Fruit fly (Drosophila melanogaster) whole organism, embryonic: ENCODE data around the gene mus302.

Experiments used
- Abd-B ChIP-seq: fragments of 200-800 bp; sonication (Bioruptor generic); optimal IDR thresholded peaks from 2 replicates; lab custom pipeline; 2018; ENCODE audit warnings: missing biosample characterization, mild to moderate bottlenecking, missing genetic modification characterization, moderate library complexity
- Aef1 ChIP-seq: fragments of 200-800 bp; sonication (Bioruptor generic); IDR thresholded peaks from 3 replicates; pipeline ENCODE4 v1.3.6; 2022; ENCODE audit warnings: missing biosample characterization, missing genetic modification characterization
- Atf-2 ChIP-seq: fragments of 200-800 bp; sonication (Bioruptor generic); optimal IDR thresholded peaks from 2 replicates; lab custom pipeline; 2016; ENCODE audit warnings: missing biosample characterization, missing genetic modification characterization
- CG11085 ChIP-seq: fragments of 200-800 bp; sonication (Bioruptor generic); IDR thresholded peaks from 2 replicates; pipeline ENCODE4 v1.3.6; 2022; ENCODE audit warnings: missing biosample characterization, missing genetic modification characterization
- CG11398 ChIP-seq: fragments of 200-800 bp; sonication (Bioruptor generic); optimal IDR thresholded peaks from 2 replicates; lab custom pipeline; 2016; ENCODE audit warnings: missing biosample characterization, missing genetic modification characterization
- CG13296 ChIP-seq: fragments of 200-800 bp; sonication (Bioruptor generic); optimal IDR thresholded peaks from 3 replicates; lab custom pipeline; 2018; ENCODE audit warnings: missing biosample characterization, mild to moderate bottlenecking, missing genetic modification characterization
- CG15269 ChIP-seq: fragments of 200-800 bp; sonication (Bioruptor generic); optimal IDR thresholded peaks from 2 replicates; lab custom pipeline; 2018; ENCODE audit warnings: missing biosample characterization, mild to moderate bottlenecking, missing genetic modification characterization, moderate library complexity
- CG17359 ChIP-seq: fragments of 200-800 bp; sonication (Bioruptor generic); optimal IDR thresholded peaks from 3 replicates; lab custom pipeline; 2018; ENCODE audit warnings: missing biosample characterization, mild to moderate bottlenecking, missing genetic modification characterization, moderate library complexity
- CG18599 ChIP-seq: fragments of 200-800 bp; sonication (Bioruptor generic); optimal IDR thresholded peaks from 3 replicates; lab custom pipeline; 2017; ENCODE audit warnings: missing biosample characterization, missing genetic modification characterization, mild to moderate bottlenecking, moderate library complexity, missing genetic modification reagents
- CG2678 ChIP-seq: fragments of 200-800 bp; sonication (Bioruptor generic); optimal IDR thresholded peaks from 3 replicates; lab custom pipeline; 2019; ENCODE audit warnings: missing biosample characterization, mild to moderate bottlenecking, missing genetic modification characterization, moderate library complexity
- CG2712 ChIP-seq: fragments of 200-800 bp; optimal IDR thresholded peaks from 3 replicates; lab custom pipeline; 2019; ENCODE audit warnings: missing biosample characterization, mild to moderate bottlenecking, missing genetic modification characterization, moderate library complexity
- CG31441 ChIP-seq: fragments of 200-800 bp; sonication (Bioruptor generic); IDR thresholded peaks from 2 replicates; pipeline ENCODE4 v1.3.6; 2022; ENCODE audit warnings: missing biosample characterization, missing genetic modification characterization
- CG3995 ChIP-seq: fragments of 200-800 bp; sonication (Bioruptor generic); optimal IDR thresholded peaks from 3 replicates; lab custom pipeline; 2016; ENCODE audit warnings: missing biosample characterization, missing genetic modification characterization
- CG4282 ChIP-seq: fragments of 200-800 bp; sonication (Bioruptor generic); optimal IDR thresholded peaks from 2 replicates; lab custom pipeline; 2016; ENCODE audit warnings: missing biosample characterization, missing genetic modification characterization
- CG4730 ChIP-seq: fragments of 200-800 bp; sonication (Bioruptor generic); IDR thresholded peaks from 2 replicates; pipeline ENCODE4 v1.3.6; 2022; ENCODE audit warnings: missing biosample characterization, missing genetic modification characterization
- CG6272 ChIP-seq: fragments of 200-800 bp; sonication (Bioruptor generic); IDR thresholded peaks from 2 replicates; pipeline ENCODE4 v1.3.6; 2022; ENCODE audit warnings: missing biosample characterization, missing genetic modification characterization
- CG7271 ChIP-seq: fragments of 200-800 bp; sonication (Bioruptor generic); optimal IDR thresholded peaks from 2 replicates; lab custom pipeline; 2018; ENCODE audit warnings: missing biosample characterization, mild to moderate bottlenecking, missing genetic modification characterization, moderate library complexity
- D ChIP-seq, 2 experiments: fragments of 200-800 bp in 1 of 2; fragments of >200 bp in 1 of 2; sonication (Bioruptor generic) in 1 of 2; optimal IDR thresholded peaks; 2 replicates in 1 of 2; 3 replicates in 1 of 2; lab custom pipeline; 2017; ENCODE audit warnings: mild to moderate bottlenecking in 1 of 2, missing biosample characterization in 1 of 2, missing genetic modification characterization in 1 of 2, missing genetic modification reagents in 1 of 2
- Dbx ChIP-seq: fragments of 200-800 bp; sonication (Bioruptor generic); IDR thresholded peaks from 3 replicates; pipeline ENCODE4 v1.3.6; 2022; ENCODE audit warnings: missing biosample characterization, missing genetic modification characterization
- Doc3 ChIP-seq: fragments of 200-800 bp; sonication (Bioruptor generic); IDR thresholded peaks from 3 replicates; pipeline ENCODE4 v1.3.6; 2022; ENCODE audit warnings: missing biosample characterization, missing genetic modification characterization; ENCODE audit not compliant: partially characterized antibody
- Elba2 ChIP-seq: fragments of 200-800 bp; sonication (Bioruptor generic); optimal IDR thresholded peaks from 3 replicates; lab custom pipeline; 2016; ENCODE audit warnings: missing biosample characterization, missing genetic modification characterization
- HLH3B ChIP-seq: fragments of 200-800 bp; sonication (Bioruptor generic); IDR thresholded peaks from 2 replicates; pipeline ENCODE4 v1.3.6; 2022; ENCODE audit warnings: missing biosample characterization, missing genetic modification characterization
- HLHmδ ChIP-seq: fragments of 200-800 bp; sonication (Bioruptor generic); optimal IDR thresholded peaks from 2 replicates; lab custom pipeline; 2018; ENCODE audit warnings: missing biosample characterization, mild to moderate bottlenecking, missing genetic modification characterization, moderate library complexity
- Hey ChIP-seq: fragments of 200-800 bp; sonication (Bioruptor generic); optimal IDR thresholded peaks from 3 replicates; lab custom pipeline; 2018; ENCODE audit warnings: missing biosample characterization, mild to moderate bottlenecking, missing genetic modification characterization
- Lhr ChIP-seq: fragments of 200-800 bp; sonication (Bioruptor generic); optimal IDR thresholded peaks from 3 replicates; lab custom pipeline; 2017; ENCODE audit warnings: mild to moderate bottlenecking, missing biosample characterization, missing genetic modification reagents, missing genetic modification characterization
- Lpt ChIP-seq: fragments of >200 bp; optimal IDR thresholded peaks from 2 replicates; lab custom pipeline; 2018; ENCODE audit warnings: missing biosample characterization, missing genetic modification characterization
- PHDP ChIP-seq: fragments of 200-800 bp; sonication (Bioruptor generic); optimal IDR thresholded peaks from 3 replicates; lab custom pipeline; 2018; ENCODE audit warnings: missing biosample characterization, mild to moderate bottlenecking, missing genetic modification characterization, moderate library complexity
- Six4 ChIP-seq: fragments of 200-800 bp; sonication (Bioruptor generic); optimal IDR thresholded peaks from 2 replicates; lab custom pipeline; 2016; ENCODE audit warnings: missing biosample characterization, missing genetic modification characterization
- Trl ChIP-seq, 3 experiments: fragments of >200 bp in 2 of 3; fragments of 200-800 bp in 1 of 3; sonication (Bioruptor generic) in 1 of 3; optimal IDR thresholded peaks; 2 replicates in 1 of 3; 3 replicates in 2 of 3; lab custom pipeline; 2016 to 2017; ENCODE audit warnings: missing biosample characterization in 1 of 3, missing genetic modification characterization in 1 of 3
- Usf ChIP-seq: fragments of 200-800 bp; sonication (Bioruptor generic); optimal IDR thresholded peaks from 2 replicates; lab custom pipeline; 2017; ENCODE audit warnings: missing genotype, missing biosample characterization, missing genetic modification characterization
- Xbp1 ChIP-seq: fragments of 200-800 bp; sonication (Bioruptor generic); optimal IDR thresholded peaks from 3 replicates; lab custom pipeline; 2016; ENCODE audit warnings: missing biosample characterization, mild to moderate bottlenecking, missing genetic modification characterization
- bab2 ChIP-seq: fragments of 200-800 bp; sonication (Bioruptor generic); optimal IDR thresholded peaks from 2 replicates; lab custom pipeline; 2016; ENCODE audit warnings: missing biosample characterization, missing genetic modification characterization
- cato ChIP-seq: fragments of 200-800 bp; sonication (Bioruptor generic); optimal IDR thresholded peaks from 2 replicates; lab custom pipeline; 2016; ENCODE audit warnings: missing biosample characterization, missing genetic modification characterization, borderline replicate concordance
- chm ChIP-seq: fragments of 200-800 bp; sonication (Bioruptor generic); IDR thresholded peaks from 2 replicates; pipeline ENCODE4 v1.3.6; 2022; ENCODE audit warnings: missing biosample characterization, missing genetic modification characterization
- dmrt99B ChIP-seq: fragments of 200-800 bp; sonication (Bioruptor generic); optimal IDR thresholded peaks from 2 replicates; lab custom pipeline; 2018; ENCODE audit warnings: missing biosample characterization, mild to moderate bottlenecking, missing genetic modification characterization, moderate library complexity
- fd96Cb ChIP-seq: fragments of 200-800 bp; sonication (Bioruptor generic); optimal IDR thresholded peaks from 2 replicates; lab custom pipeline; 2018; ENCODE audit warnings: missing biosample characterization, mild to moderate bottlenecking, missing genetic modification characterization, moderate library complexity
- grau ChIP-seq: fragments of 200-800 bp; optimal IDR thresholded peaks from 3 replicates; lab custom pipeline; 2019; ENCODE audit warnings: missing biosample characterization, mild to moderate bottlenecking, missing genetic modification characterization, moderate library complexity
- hkb ChIP-seq, 2 experiments: fragments of 200-800 bp in 1 of 2; fragments of >200 bp in 1 of 2; sonication (Bioruptor generic) in 1 of 2; IDR thresholded peaks in 1 of 2; optimal IDR thresholded peaks in 1 of 2; 2 replicates each; pipeline versions ENCODE4 v1.3.6 to Lab custom; 2017 to 2022; ENCODE audit warnings: missing biosample characterization in 1 of 2, missing genetic modification characterization in 1 of 2
- oc ChIP-seq: fragments of 200-800 bp; sonication (Bioruptor generic); optimal IDR thresholded peaks from 2 replicates; lab custom pipeline; 2018; ENCODE audit warnings: missing biosample characterization, mild to moderate bottlenecking, missing genetic modification characterization, moderate library complexity
- pb ChIP-seq: fragments of 200-800 bp; sonication (Bioruptor generic); optimal IDR thresholded peaks from 3 replicates; lab custom pipeline; 2016; ENCODE audit warnings: missing biosample characterization, missing genetic modification characterization
- phol ChIP-seq: fragments of 200-800 bp; sonication (Bioruptor generic); optimal IDR thresholded peaks from 3 replicates; lab custom pipeline; 2018; ENCODE audit warnings: missing biosample characterization, mild to moderate bottlenecking, missing genetic modification characterization, moderate library complexity
- pros ChIP-seq: fragments of 200-800 bp; sonication (Bioruptor generic); optimal IDR thresholded peaks from 3 replicates; lab custom pipeline; 2019; ENCODE audit warnings: missing biosample characterization, mild to moderate bottlenecking, missing genetic modification characterization, moderate library complexity
- tap ChIP-seq: fragments of 200-800 bp; optimal IDR thresholded peaks from 3 replicates; lab custom pipeline; 2019; ENCODE audit warnings: missing biosample characterization, mild to moderate bottlenecking, missing genetic modification characterization, moderate library complexity
- tll ChIP-seq, 2 experiments: fragments of 200-800 bp in 1 of 2; fragments of >200 bp in 1 of 2; sonication (Bioruptor generic) in 1 of 2; optimal IDR thresholded peaks; 2 replicates each; lab custom pipeline; 2017 to 2019; ENCODE audit warnings: missing biosample characterization in 2 of 2, missing genetic modification characterization in 2 of 2, mild to moderate bottlenecking in 1 of 2, moderate library complexity in 1 of 2
- trh ChIP-seq: fragments of 200-800 bp; sonication (Bioruptor generic); optimal IDR thresholded peaks from 2 replicates; lab custom pipeline; 2016; ENCODE audit warnings: missing biosample characterization, missing genetic modification characterization
- ttk ChIP-seq: fragments of 200-800 bp; sonication (Bioruptor generic); IDR thresholded peaks from 2 replicates; pipeline ENCODE4 v2.1.2; 2022; ENCODE audit warnings: missing biosample characterization, missing genetic modification characterization
- usp ChIP-seq: fragments of >200 bp; optimal IDR thresholded peaks from 2 replicates; lab custom pipeline; 2017; ENCODE audit warnings: missing biosample characterization, missing genetic modification characterization

The mus302 gene

dm6 chr3L:16766901-16767300 is 12.6 kb downstream of the mus302 start (continued):
- TF ChIP-seq CG13296 (GFP tag; lab: Kevin White, UChicago) (no peak), D (optimal IDR thresholded peaks at IDR 0.05; lab: Kevin White, UChicago) (no peak), D (GFP tag; optimal IDR thresholded peaks at IDR 0.05; lab: Kevin White, UChicago) (no peak), Abd-B (GFP tag; lab: Kevin White, UChicago) (no peak), pb (GFP tag; lab: Kevin White, UChicago) (no peak), bab2 (no peak), HLH3B (no peak), usp (GFP tag; lab: Kevin White, UChicago) (no peak), cato (GFP tag; lab: Kevin White, UChicago) (no peak), CG18599 (GFP tag; lab: Kevin White, UChicago) (no peak), grau (tag; lab: Kevin White, UChicago) (no peak), CG15269 (no peak), oc (tag; lab: Kevin White, UChicago) (peak; percentile 90), CG2678 (no peak), Trl (optimal IDR thresholded peaks at IDR 0.05; lab: Kevin White, UChicago) (no peak), Trl (GFP tag; optimal IDR thresholded peaks at IDR 0.05; lab: Kevin White, UChicago) (no peak), Usf (GFP tag; lab: Kevin White, UChicago) (no peak), Aef1 (GFP tag; lab: Robert Waterston, UW) (no peak), Atf-2 (GFP tag; lab: Kevin White, UChicago) (no peak), CG3995 (GFP tag; lab: Kevin White, UChicago) (no peak), Dbx (GFP tag; lab: Robert Waterston, UW) (no peak), chm (GFP tag; lab: Robert Waterston, UW) (no peak), Lhr (GFP tag; lab: Kevin White, UChicago) (no peak), PHDP (no peak), trh (GFP tag; lab: Kevin White, UChicago) (no peak), CG6272 (GFP tag; lab: Robert Waterston, UW) (no peak), tll (GFP tag; optimal IDR thresholded peaks at IDR 0.05; lab: Kevin White, UChicago) (no peak), hkb (optimal IDR thresholded peaks at IDR 0.05; lab: Kevin White, UChicago) (no peak), hkb (GFP tag; IDR thresholded peaks at IDR 0.05; lab: Robert Waterston, UW) (no peak), HLHmδ (GFP tag; lab: Kevin White, UChicago) (peak; percentile 7), CG11398 (GFP tag; lab: Kevin White, UChicago) (no peak), pros (peak; percentile 67), Elba2 (GFP tag; lab: Kevin White, UChicago) (no peak), CG2712 (tag; lab: Kevin White, UChicago) (no peak)

DNA sequence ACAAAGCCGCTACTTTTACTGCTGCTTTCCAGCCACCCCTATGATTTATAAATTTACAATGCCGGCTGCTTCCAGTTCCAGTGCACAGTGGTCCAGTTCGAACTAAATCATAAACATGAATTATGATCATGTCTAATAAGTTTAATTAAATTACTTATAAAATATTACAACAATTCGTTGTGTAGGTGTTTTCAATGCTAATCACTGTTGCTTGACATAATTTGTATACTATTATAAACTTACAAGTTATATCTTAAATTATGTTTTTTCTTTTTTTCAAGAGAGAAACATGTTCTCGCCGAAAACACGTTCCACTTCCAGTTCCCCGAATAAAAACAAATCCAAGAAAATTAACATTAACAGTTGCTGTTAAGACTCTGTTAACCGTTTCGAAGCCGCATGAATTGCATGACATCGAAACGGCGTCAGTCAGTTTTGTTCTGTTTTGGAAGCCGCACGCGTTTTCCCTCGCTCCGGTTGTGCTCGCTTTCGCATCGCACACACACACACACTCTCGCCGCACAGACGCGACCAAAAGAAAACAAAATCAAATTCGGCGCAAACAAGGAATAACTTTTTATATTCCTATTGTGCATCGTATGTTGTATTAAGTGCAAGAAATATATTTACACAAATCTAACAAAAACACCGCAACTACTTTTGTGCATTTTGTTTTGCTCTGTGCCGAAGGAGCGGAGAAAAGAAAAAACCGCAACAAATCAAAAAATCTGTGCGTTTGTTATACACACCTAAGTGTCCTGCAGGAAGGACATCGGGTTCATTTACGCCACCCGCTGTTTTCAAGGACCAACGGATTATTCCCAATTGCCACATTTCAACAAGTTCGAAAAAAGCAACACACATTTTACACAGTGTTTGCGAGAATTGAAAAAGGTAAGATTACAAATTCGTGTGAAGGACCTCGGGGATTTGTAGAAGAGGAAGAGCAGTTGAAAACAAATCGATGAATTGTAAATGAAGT is 13.6 kb downstream of the mus302 start, which contains the start of gene Nrt:
Nrt (plus strand) TSS at position 426 of the 982 bp plus-strand sequence.
- TF ChIP-seq fd96Cb (tag; lab: Kevin White, UChicago) = peak; percentile 50
- peak; percentile 21 for TF ChIP-seq Six4 (GFP tag; lab: Kevin White, UChicago)
- TF ChIP-seq Xbp1 (GFP tag; lab: Kevin White, UChicago) = peak; percentile 38
- no peak for TF ChIP-seq CG7271 (tag; lab: Kevin White, UChicago)
- no peak; the same call in 1 of the 2 replicates for TF ChIP-seq CG4730
- TF ChIP-seq tap = peak; percentile 55
- TF ChIP-seq CG11085 (GFP tag; lab: Robert Waterston, UW) = no peak
- peak; percentile 65; the same call in 1 of the 2 replicates for TF ChIP-seq ttk (GFP tag; lab: Robert Waterston, UW)
- TF ChIP-seq dmrt99B (tag; lab: Kevin White, UChicago) = peak; percentile 72
- peak; percentile 85 for TF ChIP-seq CG31441 (GFP tag; lab: Robert Waterston, UW)
- peak; percentile 79 for TF ChIP-seq CG2678
- peak; percentile 57 for TF ChIP-seq phol (tag; lab: Kevin White, UChicago)
- TF ChIP-seq Usf (GFP tag; lab: Kevin White, UChicago) = no peak
- no peak for TF ChIP-seq Lpt (GFP tag; lab: Kevin White, UChicago)
- no peak for TF ChIP-seq Doc3 (GFP tag; lab: Robert Waterston, UW)
- TF ChIP-seq CG4282 (GFP tag; lab: Kevin White, UChicago) = no peak
- peak; percentile 74 for TF ChIP-seq CG17359 (tag; lab: Kevin White, UChicago)
- no peak for TF ChIP-seq Hey
